Fruit fly (Drosophila melanogaster): ENCODE results near the gene CG4766.

The CG4766 gene

DNA sequence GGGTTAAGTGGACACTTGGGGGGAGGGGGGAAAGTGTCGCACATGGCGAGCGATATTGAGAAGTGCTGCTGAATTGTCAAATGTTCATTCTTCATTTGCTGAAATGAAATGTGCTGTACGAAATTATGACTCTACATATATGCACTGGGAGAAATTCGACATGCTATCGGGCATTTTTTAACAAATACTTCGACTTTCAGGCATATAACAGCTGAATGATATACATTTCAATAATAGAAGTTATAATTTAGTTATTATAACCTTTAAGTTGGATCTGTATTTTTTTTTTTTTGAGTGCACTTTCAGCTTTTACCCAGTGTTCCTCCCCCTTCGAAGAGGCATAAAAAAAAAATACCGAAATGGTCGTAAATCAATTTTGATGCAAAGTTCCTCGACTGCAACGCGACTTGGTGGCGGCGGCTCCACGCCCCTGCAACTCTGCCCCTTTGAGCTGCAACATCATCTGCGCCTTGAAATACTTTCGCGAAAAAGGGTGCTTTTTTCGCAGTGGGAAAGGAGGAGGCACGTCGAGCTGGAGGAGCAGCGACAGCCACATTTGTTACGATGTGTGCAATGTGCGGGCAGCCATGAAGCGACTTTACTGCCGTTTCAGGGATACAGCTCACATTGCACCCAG is 27.1 kb downstream of the CG4766 start (continued):
- no peak for TF ChIP-seq her (GFP tag; optimal IDR thresholded peaks at IDR 0.05)
- TF ChIP-seq klu (GFP tag; IDR thresholded peaks at IDR 0.05): no peak
- TF ChIP-seq CG10654 (GFP tag; optimal IDR thresholded peaks at IDR 0.05): peak; percentile 12
- no peak for TF ChIP-seq GATAe (GFP tag; conservative IDR thresholded peaks at IDR 0.05)
- TF ChIP-seq fd3F (GFP tag; optimal IDR thresholded peaks at IDR 0.05): no peak
- TF ChIP-seq chinmo (GFP tag; IDR thresholded peaks at IDR 0.05; ENCODE audit: partially characterized antibody): no peak
- TF ChIP-seq Side (GFP tag; optimal IDR thresholded peaks at IDR 0.05): no peak
- TF ChIP-seq twi (tag; optimal IDR thresholded peaks at IDR 0.05): no peak
- no peak for TF ChIP-seq CG15696 (tag; optimal IDR thresholded peaks at IDR 0.05)
- TF ChIP-seq kay (GFP tag; optimal IDR thresholded peaks at IDR 0.05): no peak
- TF ChIP-seq Mad (GFP tag; optimal IDR thresholded peaks at IDR 0.05): no peak
- TF ChIP-seq so (GFP tag; IDR thresholded peaks at IDR 0.05): no peak
- no peak for TF ChIP-seq tup (GFP tag; optimal IDR thresholded peaks at IDR 0.05)
- no peak for TF ChIP-seq CG3838 (GFP tag; optimal IDR thresholded peaks at IDR 0.05)
- peak; percentile 39 for TF ChIP-seq unpg (GFP tag; optimal IDR thresholded peaks at IDR 0.05)
- TF ChIP-seq sna (GFP tag; IDR thresholded peaks at IDR 0.05; ENCODE audit: partially characterized antibody): no peak
- TF ChIP-seq CG31224 (GFP tag; IDR thresholded peaks at IDR 0.05): no peak
- no peak for TF ChIP-seq Doc3 (GFP tag; IDR thresholded peaks at IDR 0.05; ENCODE audit: partially characterized antibody)
- no peak for TF ChIP-seq trh (GFP tag; optimal IDR thresholded peaks at IDR 0.05)
- no peak for TF ChIP-seq sim (GFP tag; IDR thresholded peaks at IDR 0.05)
- no peak for TF ChIP-seq Nf-YB (GFP tag; optimal IDR thresholded peaks at IDR 0.05)
- TF ChIP-seq Blimp-1 (GFP tag; optimal IDR thresholded peaks at IDR 0.05): peak; percentile 48
- no peak for TF ChIP-seq ham (GFP tag; IDR thresholded peaks at IDR 0.05)
- no peak for TF ChIP-seq CG6791 (GFP tag; IDR thresholded peaks at IDR 0.05; ENCODE audit: partially characterized antibody)
- TF ChIP-seq Dbx (GFP tag; IDR thresholded peaks at IDR 0.05): no peak
- TF ChIP-seq B-H2 (GFP tag; optimal IDR thresholded peaks at IDR 0.05): no peak
- no peak for TF ChIP-seq slou (GFP tag; optimal IDR thresholded peaks at IDR 0.05)
- no peak for TF ChIP-seq CG5953 (GFP tag; IDR thresholded peaks at IDR 0.05)
- no peak for TF ChIP-seq CG8944 (GFP tag; optimal IDR thresholded peaks at IDR 0.05)
- TF ChIP-seq Fer3 (tag; optimal IDR thresholded peaks at IDR 0.05): peak; percentile 10
- peak; percentile 22 for TF ChIP-seq tin (GFP tag; optimal IDR thresholded peaks at IDR 0.05)
- no peak for TF ChIP-seq unc-4 (GFP tag; IDR thresholded peaks at IDR 0.05; ENCODE audit: partially characterized antibody)
- no peak for TF ChIP-seq CG1832 (GFP tag; optimal IDR thresholded peaks at IDR 0.05)
- no peak for TF ChIP-seq MESR4 (GFP tag; optimal IDR thresholded peaks at IDR 0.05)
- no peak for TF ChIP-seq Sry-β (GFP tag; optimal IDR thresholded peaks at IDR 0.05)
- TF ChIP-seq az2 (GFP tag; optimal IDR thresholded peaks at IDR 0.05): peak; percentile 30
- TF ChIP-seq CG30020 (tag; optimal IDR thresholded peaks at IDR 0.05): no peak
- TF ChIP-seq CG14965 (GFP tag; optimal IDR thresholded peaks at IDR 0.05; ENCODE audit: borderline replicate concordance): no peak
- TF ChIP-seq bsh (GFP tag; optimal IDR thresholded peaks at IDR 0.05): peak; percentile 28 to 72
- TF ChIP-seq zfh2 (GFP tag; optimal IDR thresholded peaks at IDR 0.05): no peak
- TF ChIP-seq CG30403 (GFP tag; optimal IDR thresholded peaks at IDR 0.05): peak; percentile 46
- TF ChIP-seq CG32772 (GFP tag; IDR thresholded peaks at IDR 0.05): peak; percentile 42; the same call in 1 of the 2 replicates
- no peak for TF ChIP-seq hkb (optimal IDR thresholded peaks at IDR 0.05)
- peak; percentile 25; the same call in 1 of the 2 replicates for TF ChIP-seq hkb (GFP tag; IDR thresholded peaks at IDR 0.05)
- TF ChIP-seq Hr78 (GFP tag; optimal IDR thresholded peaks at IDR 0.05): no peak
- no peak for TF ChIP-seq toy (GFP tag; IDR thresholded peaks at IDR 0.05)
- no peak for TF ChIP-seq CG31388 (GFP tag; optimal IDR thresholded peaks at IDR 0.05)
- TF ChIP-seq h (optimal IDR thresholded peaks at IDR 0.05): no peak
- TF ChIP-seq CG13123 (GFP tag; optimal IDR thresholded peaks at IDR 0.05): no peak
- no peak for TF ChIP-seq usp (GFP tag; optimal IDR thresholded peaks at IDR 0.05)
- no peak for TF ChIP-seq Myb (GFP tag; optimal IDR thresholded peaks at IDR 0.05)

Measured in whole organism, embryonic.